Fruit fly (Drosophila melanogaster) whole organism, wandering third instar larva: ENCODE results near the gene CG32750.

Experiments used
- CG9705 ChIP-seq: fragments of 200-800 bp; sonication (Bioruptor generic); optimal IDR thresholded peaks from 2 replicates; lab custom pipeline; 2018; ENCODE audit warnings: missing biosample characterization, mild to moderate bottlenecking, missing genetic modification characterization
- pan ChIP-seq: fragments of >200 bp; optimal IDR thresholded peaks from 2 replicates; lab custom pipeline; 2017
- sv ChIP-seq: fragments of 200-800 bp; sonication (Bioruptor generic); optimal IDR thresholded peaks from 3 replicates; lab custom pipeline; 2016; ENCODE audit warnings: missing biosample characterization, missing genetic modification characterization
- tai ChIP-seq: sonication (Bioruptor generic); optimal IDR thresholded peaks from 2 replicates; lab custom pipeline; 2016; ENCODE audit warnings: missing biosample characterization, missing genetic modification characterization

DNA sequence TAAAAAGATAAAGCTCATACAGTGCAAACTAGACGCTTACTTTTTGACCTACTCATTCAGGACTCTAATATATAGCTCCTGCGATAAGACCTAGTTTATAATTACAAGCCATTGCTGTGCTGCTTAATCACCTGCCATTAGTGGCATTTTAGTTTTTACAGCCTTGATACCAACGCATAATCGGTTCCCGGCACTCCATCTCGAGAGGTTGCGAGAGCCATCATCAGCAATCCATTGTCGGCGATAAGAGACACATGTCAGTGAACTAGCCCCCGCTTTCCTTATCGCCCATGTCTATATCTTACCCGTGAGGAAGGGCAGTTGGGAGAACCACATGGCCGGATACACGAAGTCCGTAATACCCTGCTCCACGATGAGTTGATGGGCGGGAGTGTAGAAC, 5.2 kb upstream of the CG32750 start:
- TF ChIP-seq pan (lab: Kevin White, UChicago) (no peak), tai (GFP tag; lab: Kevin White, UChicago) (no peak), CG9705 (GFP tag; lab: Kevin White, UChicago) (no peak), sv (GFP tag; lab: Kevin White, UChicago) (no peak)
